Fruit fly (Drosophila melanogaster) whole organism, embryonic: ENCODE measurements around the gene CG34171.

ENCODE experiments used
- Asciz ChIP-seq: fragments of 200-800 bp; sonication (Bioruptor generic); optimal IDR thresholded peaks from 2 replicates; lab custom pipeline; 2017; ENCODE audit warnings: missing biosample characterization, mild to moderate bottlenecking, missing genetic modification characterization, missing genetic modification reagents
- B-H1 ChIP-seq: fragments of 200-800 bp; sonication (Bioruptor generic); IDR thresholded peaks from 3 replicates; pipeline ENCODE4 v1.3.6; 2022; ENCODE audit warnings: missing biosample characterization, missing genetic modification characterization
- Bteb2 ChIP-seq: fragments of 200-800 bp; sonication (Bioruptor generic); optimal IDR thresholded peaks from 2 replicates; lab custom pipeline; 2016; ENCODE audit warnings: missing biosample characterization, missing genetic modification characterization
- CG11695 ChIP-seq: fragments of 200-800 bp; sonication (Bioruptor generic); IDR thresholded peaks from 3 replicates; pipeline ENCODE4 v1.3.6; 2022; ENCODE audit warnings: missing biosample characterization, missing genetic modification characterization
- CG12299 ChIP-seq: fragments of 200-800 bp; sonication (Bioruptor generic); optimal IDR thresholded peaks from 2 replicates; lab custom pipeline; 2018; ENCODE audit warnings: missing biosample characterization, mild to moderate bottlenecking, missing genetic modification characterization
- CG1233 ChIP-seq: fragments of 200-800 bp; sonication (Bioruptor generic); optimal IDR thresholded peaks from 4 replicates; lab custom pipeline; 2018; ENCODE audit warnings: missing biosample characterization, mild to moderate bottlenecking, missing genetic modification characterization
- CG12942 ChIP-seq: fragments of 200-800 bp; sonication (Bioruptor generic); optimal IDR thresholded peaks from 3 replicates; lab custom pipeline; 2016; ENCODE audit warnings: missing biosample characterization, missing genetic modification characterization
- CG1603 ChIP-seq: fragments of 200-800 bp; sonication (Bioruptor generic); optimal IDR thresholded peaks from 2 replicates; lab custom pipeline; 2019; ENCODE audit warnings: missing biosample characterization, mild to moderate bottlenecking, missing genetic modification characterization, moderate library complexity
- CG17829 ChIP-seq: fragments of 200-800 bp; optimal IDR thresholded peaks from 2 replicates; lab custom pipeline; 2019; ENCODE audit warnings: missing biosample characterization, mild to moderate bottlenecking, missing genetic modification characterization, moderate library complexity
- CG1832 ChIP-seq: fragments of 200-800 bp; sonication (Bioruptor generic); optimal IDR thresholded peaks from 2 replicates; lab custom pipeline; 2017; ENCODE audit warnings: missing biosample characterization, mild to moderate bottlenecking, missing genetic modification characterization, inconsistent platforms
- CG2199 ChIP-seq: fragments of 200-800 bp; sonication (Bioruptor generic); IDR thresholded peaks from 3 replicates; pipeline ENCODE4 v1.3.6; 2022; ENCODE audit warnings: missing biosample characterization, missing genetic modification characterization
- CG30020 ChIP-seq: fragments of 200-800 bp; optimal IDR thresholded peaks from 2 replicates; lab custom pipeline; 2019; ENCODE audit warnings: missing biosample characterization, mild to moderate bottlenecking, missing genetic modification characterization, moderate library complexity
- CG34422 ChIP-seq: fragments of 200-800 bp; sonication (Bioruptor generic); IDR thresholded peaks from 3 replicates; pipeline ENCODE4 v1.3.6; 2022; ENCODE audit warnings: missing biosample characterization, missing genetic modification characterization
- CG3838 ChIP-seq: fragments of 200-800 bp; sonication (Bioruptor generic); optimal IDR thresholded peaks from 3 replicates; lab custom pipeline; 2016; ENCODE audit warnings: missing biosample characterization, missing genetic modification characterization
- CG4854 ChIP-seq: fragments of 200-800 bp; sonication (Bioruptor generic); optimal IDR thresholded peaks from 2 replicates; lab custom pipeline; 2016; ENCODE audit warnings: missing biosample characterization, missing genetic modification characterization, inconsistent platforms
- CG6254 ChIP-seq: fragments of 200-800 bp; sonication (Bioruptor generic); optimal IDR thresholded peaks from 3 replicates; lab custom pipeline; 2017; ENCODE audit warnings: mild to moderate bottlenecking, missing biosample characterization, missing genetic modification reagents, missing genetic modification characterization
- CG6683 ChIP-seq: fragments of 200-800 bp; sonication (Bioruptor generic); optimal IDR thresholded peaks from 2 replicates; lab custom pipeline; 2017; ENCODE audit warnings: missing biosample characterization, mild to moderate bottlenecking, missing genetic modification characterization, missing genetic modification reagents
- CG7963 ChIP-seq: fragments of 200-800 bp; sonication (Bioruptor generic); IDR thresholded peaks from 3 replicates; pipeline ENCODE4 v1.3.6; 2022; ENCODE audit warnings: missing biosample characterization, missing genetic modification characterization; ENCODE audit not compliant: partially characterized antibody
- CG8478 ChIP-seq: fragments of >200 bp; optimal IDR thresholded peaks from 2 replicates; lab custom pipeline; 2018
- CG8924 ChIP-seq: fragments of 200-800 bp; optimal IDR thresholded peaks from 3 replicates; lab custom pipeline; 2019; ENCODE audit warnings: missing biosample characterization, mild to moderate bottlenecking, missing genetic modification characterization, moderate library complexity
- CG9727 ChIP-seq: fragments of 200-800 bp; sonication (Bioruptor generic); optimal IDR thresholded peaks from 3 replicates; lab custom pipeline; 2017; ENCODE audit warnings: missing biosample characterization, mild to moderate bottlenecking, missing genetic modification characterization
- CHES-1-like ChIP-seq: fragments of 200-800 bp; sonication (Bioruptor generic); optimal IDR thresholded peaks from 2 replicates; lab custom pipeline; 2016; ENCODE audit warnings: missing biosample characterization, missing genetic modification characterization
- CkIIα-i1 ChIP-seq: fragments of 200-800 bp; sonication (Bioruptor generic); IDR thresholded peaks from 2 replicates; pipeline ENCODE4 v1.3.6; 2022; ENCODE audit warnings: missing biosample characterization, missing genetic modification characterization
- D19A ChIP-seq: fragments of 200-800 bp; optimal IDR thresholded peaks from 3 replicates; lab custom pipeline; 2019; ENCODE audit warnings: missing biosample characterization, mild to moderate bottlenecking, missing genetic modification characterization, moderate library complexity
- Dek ChIP-seq: fragments of 200-800 bp; sonication (Bioruptor generic); optimal IDR thresholded peaks from 3 replicates; lab custom pipeline; 2019; ENCODE audit warnings: missing biosample characterization, mild to moderate bottlenecking, missing genetic modification characterization, moderate library complexity
- E2f2 ChIP-seq: fragments of 200-800 bp; sonication (Bioruptor generic); IDR thresholded peaks from 2 replicates; pipeline ENCODE4 v1.3.6; 2022; ENCODE audit warnings: missing biosample characterization, missing genetic modification characterization
- Eip74EF ChIP-seq, 2 experiments: fragments of 200-800 bp in 1 of 2; fragments of >200 bp in 1 of 2; sonication (Bioruptor generic) in 1 of 2; optimal IDR thresholded peaks; 2 replicates each; lab custom pipeline; 2017 to 2019; ENCODE audit warnings: missing biosample characterization in 2 of 2, missing genetic modification characterization in 2 of 2, mild to moderate bottlenecking in 1 of 2, moderate library complexity in 1 of 2
- Elba2 ChIP-seq: fragments of 200-800 bp; sonication (Bioruptor generic); optimal IDR thresholded peaks from 3 replicates; lab custom pipeline; 2016; ENCODE audit warnings: missing biosample characterization, missing genetic modification characterization
- HLH3B ChIP-seq: fragments of 200-800 bp; sonication (Bioruptor generic); IDR thresholded peaks from 2 replicates; pipeline ENCODE4 v1.3.6; 2022; ENCODE audit warnings: missing biosample characterization, missing genetic modification characterization
- Hr3 ChIP-seq: fragments of 200-800 bp; sonication (Bioruptor generic); optimal IDR thresholded peaks from 3 replicates; lab custom pipeline; 2016; ENCODE audit warnings: missing biosample characterization, missing genetic modification characterization
- Lhr ChIP-seq: fragments of 200-800 bp; sonication (Bioruptor generic); optimal IDR thresholded peaks from 3 replicates; lab custom pipeline; 2017; ENCODE audit warnings: mild to moderate bottlenecking, missing biosample characterization, missing genetic modification reagents, missing genetic modification characterization
- Ssrp ChIP-seq: fragments of 200-800 bp; sonication (Bioruptor generic); optimal IDR thresholded peaks from 2 replicates; lab custom pipeline; 2018; ENCODE audit warnings: missing biosample characterization, mild to moderate bottlenecking, missing genetic modification characterization, moderate library complexity
- Xbp1 ChIP-seq: fragments of 200-800 bp; sonication (Bioruptor generic); optimal IDR thresholded peaks from 3 replicates; lab custom pipeline; 2016; ENCODE audit warnings: missing biosample characterization, mild to moderate bottlenecking, missing genetic modification characterization
- Xrp1 ChIP-seq: fragments of 200-800 bp; sonication (Bioruptor generic); IDR thresholded peaks from 2 replicates; pipeline ENCODE4 v1.3.6; 2022; ENCODE audit warnings: missing biosample characterization, missing genetic modification characterization
- YL-1 ChIP-seq: fragments of 200-800 bp; sonication (Bioruptor generic); optimal IDR thresholded peaks from 3 replicates; lab custom pipeline; 2017; ENCODE audit warnings: missing biosample characterization, mild to moderate bottlenecking, missing genetic modification characterization
- bcd ChIP-seq: fragments of 200-800 bp; sonication (Bioruptor generic); optimal IDR thresholded peaks from 2 replicates; lab custom pipeline; 2017; ENCODE audit warnings: missing biosample characterization, mild to moderate bottlenecking, missing genetic modification characterization
- btn ChIP-seq: fragments of 200-800 bp; sonication (Bioruptor generic); optimal IDR thresholded peaks from 2 replicates; lab custom pipeline; 2016; ENCODE audit warnings: missing biosample characterization, missing genetic modification characterization
- danr ChIP-seq: fragments of 200-800 bp; sonication (Bioruptor generic); IDR thresholded peaks from 2 replicates; pipeline ENCODE4 v1.3.6; 2022; ENCODE audit warnings: missing biosample characterization, missing genetic modification characterization
- eyg ChIP-seq: fragments of 200-800 bp; sonication (Bioruptor generic); optimal IDR thresholded peaks from 3 replicates; lab custom pipeline; 2016; ENCODE audit warnings: missing biosample characterization, missing genetic modification characterization
- grau ChIP-seq: fragments of 200-800 bp; optimal IDR thresholded peaks from 3 replicates; lab custom pipeline; 2019; ENCODE audit warnings: missing biosample characterization, mild to moderate bottlenecking, missing genetic modification characterization, moderate library complexity
- grn ChIP-seq: fragments of 200-800 bp; sonication (Bioruptor generic); optimal IDR thresholded peaks from 3 replicates; lab custom pipeline; 2017; ENCODE audit warnings: missing biosample characterization, missing genetic modification characterization
- ham ChIP-seq: fragments of 200-800 bp; sonication (Bioruptor generic); IDR thresholded peaks from 2 replicates; pipeline ENCODE4 v1.3.6; 2022; ENCODE audit warnings: missing biosample characterization, missing genetic modification characterization
- hbn ChIP-seq: fragments of 200-800 bp; sonication (Bioruptor generic); IDR thresholded peaks from 2 replicates; pipeline ENCODE4 v1.3.6; 2022; ENCODE audit warnings: missing biosample characterization, missing genetic modification characterization; ENCODE audit not compliant: partially characterized antibody
- ind ChIP-seq: fragments of 200-800 bp; sonication (Bioruptor generic); optimal IDR thresholded peaks from 3 replicates; lab custom pipeline; 2016; ENCODE audit warnings: missing biosample characterization, missing genetic modification characterization
- lov ChIP-seq, 2 experiments: fragments of 200-800 bp in 1 of 2; fragments of >200 bp in 1 of 2; sonication (Bioruptor generic) in 1 of 2; IDR thresholded peaks in 1 of 2; optimal IDR thresholded peaks in 1 of 2; 2 replicates in 1 of 2; 3 replicates in 1 of 2; pipeline versions ENCODE4 v1.3.6 to Lab custom; 2017 to 2022; ENCODE audit warnings: missing biosample characterization in 1 of 2, missing genetic modification characterization in 1 of 2
- nau ChIP-seq: fragments of 200-800 bp; sonication (Bioruptor generic); optimal IDR thresholded peaks from 3 replicates; lab custom pipeline; 2017; ENCODE audit warnings: missing biosample characterization, mild to moderate bottlenecking, missing genetic modification characterization, missing genetic modification reagents
- ro ChIP-seq: fragments of 200-800 bp; sonication (Bioruptor generic); IDR thresholded peaks from 2 replicates; pipeline ENCODE4 v1.3.6; 2022; ENCODE audit warnings: missing biosample characterization, missing genetic modification characterization
- tap ChIP-seq: fragments of 200-800 bp; optimal IDR thresholded peaks from 3 replicates; lab custom pipeline; 2019; ENCODE audit warnings: missing biosample characterization, mild to moderate bottlenecking, missing genetic modification characterization, moderate library complexity
- trem ChIP-seq: fragments of 200-800 bp; optimal IDR thresholded peaks from 3 replicates; lab custom pipeline; 2019; ENCODE audit warnings: missing biosample characterization, mild to moderate bottlenecking, missing genetic modification characterization, moderate library complexity
- vfl ChIP-seq: fragments of 200-800 bp; sonication (Bioruptor generic); optimal IDR thresholded peaks from 2 replicates; lab custom pipeline; 2016; ENCODE audit warnings: missing biosample characterization, missing genetic modification characterization
- zen2 ChIP-seq: fragments of 200-800 bp; sonication (Bioruptor generic); IDR thresholded peaks from 3 replicates; pipeline ENCODE4 v1.3.6; 2022; ENCODE audit warnings: missing biosample characterization, missing genetic modification characterization; ENCODE audit not compliant: partially characterized antibody

Gene CG34171

DNA sequence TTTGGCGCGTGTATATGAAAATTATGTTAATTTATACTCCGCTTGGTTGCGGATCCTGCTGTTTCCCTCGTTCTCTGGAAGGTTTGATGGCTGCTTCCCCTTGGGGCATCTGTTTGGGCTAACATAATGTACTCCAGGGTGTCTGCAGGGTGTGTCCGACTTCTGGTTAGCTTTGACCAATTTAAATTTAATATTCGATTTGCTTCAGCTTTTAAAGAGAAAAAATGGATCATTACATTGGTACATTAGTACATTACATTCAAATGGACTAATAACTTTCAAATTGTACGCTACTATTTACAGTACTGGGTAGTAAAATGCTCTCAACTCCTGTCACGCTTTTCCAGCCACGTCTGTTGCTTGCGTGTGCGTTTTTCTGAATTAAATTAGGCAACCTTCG lies 1.3 kb upstream of the CG34171 start (continued):
- TF ChIP-seq zen2 (GFP tag; lab: Robert Waterston, UW) (no peak), bcd (peak; percentile 42), CG8478 (no peak), E2f2 (GFP tag; lab: Robert Waterston, UW) (no peak), CG17829 (tag; lab: Kevin White, UChicago) (peak; percentile 26), Elba2 (no peak), btn (GFP tag; lab: Kevin White, UChicago) (no peak), eyg (no peak), CHES-1-like (GFP tag; lab: Kevin White, UChicago) (peak; percentile 33), CG8924 (tag; lab: Kevin White, UChicago) (peak; percentile 45), Lhr (no peak), CG2199 (no peak), Ssrp (tag; lab: Kevin White, UChicago) (peak; percentile 16), CG30020 (no peak), Asciz (peak; percentile 26), ham (no peak), CG12942 (GFP tag; lab: Kevin White, UChicago) (no peak), ro (GFP tag; lab: Robert Waterston, UW) (no peak), CG1832 (GFP tag; lab: Kevin White, UChicago) (no peak), CG9727 (GFP tag; lab: Kevin White, UChicago) (peak; percentile 40), lov (optimal IDR thresholded peaks at IDR 0.05; lab: Kevin White, UChicago) (no peak), lov (GFP tag; IDR thresholded peaks at IDR 0.05; lab: Robert Waterston, UW) (no peak), Bteb2 (GFP tag; lab: Kevin White, UChicago) (no peak), CG6683 (GFP tag; lab: Kevin White, UChicago) (no peak), D19A (tag; lab: Kevin White, UChicago) (peak; percentile 10), vfl (GFP tag; lab: Kevin White, UChicago) (no peak), nau (GFP tag; lab: Kevin White, UChicago) (peak; percentile 10), ind (GFP tag; lab: Kevin White, UChicago) (peak; percentile 44), tap (tag; lab: Kevin White, UChicago) (peak; percentile 11), CG34422 (peak; percentile 56; the same call in 1 of the 3 replicates), Hr3 (GFP tag; lab: Kevin White, UChicago) (peak; percentile 22), CG12299 (tag; lab: Kevin White, UChicago) (no peak), Eip74EF (GFP tag; optimal IDR thresholded peaks at IDR 0.05; lab: Kevin White, UChicago) (no peak), hbn (GFP tag; lab: Robert Waterston, UW) (no peak), HLH3B (GFP tag; lab: Robert Waterston, UW) (0 out of 2 replicates have a peak, but pooled peaks have one; percentile 30), CG3838 (GFP tag; lab: Kevin White, UChicago) (no peak), grau (tag; lab: Kevin White, UChicago) (peak; percentile 61), CG6254 (no peak), YL-1 (GFP tag; lab: Kevin White, UChicago) (no peak), Dek (tag; lab: Kevin White, UChicago) (no peak), CG4854 (GFP tag; lab: Kevin White, UChicago) (no peak), CG7963 (GFP tag; lab: Robert Waterston, UW) (no peak), trem (tag; lab: Kevin White, UChicago) (no peak), CG1603 (peak; percentile 71), CG11695 (GFP tag; lab: Robert Waterston, UW) (no peak), B-H1 (GFP tag; lab: Robert Waterston, UW) (no peak; the same call in 2 of the 3 replicates), Xbp1 (GFP tag; lab: Kevin White, UChicago) (peak; percentile 55), Xrp1 (peak; percentile 50), CG1233 (GFP tag; lab: Kevin White, UChicago) (no peak), danr (GFP tag; lab: Robert Waterston, UW) (no peak), CkIIα-i1 (GFP tag; lab: Robert Waterston, UW) (no peak), grn (GFP tag; lab: Kevin White, UChicago) (no peak)
